Worm (Caenorhabditis elegans) whole organism, L1 larva: ENCODE data around the gene popl-5.

Experiments used
- aly-2 ChIP-seq: fragments of 150-350 bp; optimal IDR thresholded peaks from 2 replicates; lab custom pipeline; 2014; ENCODE audit warnings: missing biosample characterization, missing genetic modification characterization
- blmp-1 ChIP-seq: fragments of 150-350 bp; optimal IDR thresholded peaks from 2 replicates; lab custom pipeline; 2014; ENCODE audit warnings: missing biosample characterization, missing genetic modification characterization
- ceh-82 ChIP-seq, 3 experiments: fragments of 150-350 bp in 1 of 3; sonication (generic microtip) in 2 of 3; optimal IDR thresholded peaks; 2 replicates each; lab custom pipeline; 2014 to 2017; ENCODE audit warnings: missing biosample characterization in 3 of 3, missing genetic modification characterization in 3 of 3
- egl-27 ChIP-seq, 2 experiments: fragments of 150-350 bp in 1 of 2; sonication (generic microtip); optimal IDR thresholded peaks; 3 replicates each; lab custom pipeline; 2017 to 2018; ENCODE audit warnings: missing biosample characterization in 2 of 2, missing genetic modification characterization in 2 of 2, missing genetic modification reagents in 2 of 2
- elt-2 ChIP-seq: sonication (generic microtip); optimal IDR thresholded peaks from 2 replicates; lab custom pipeline; 2016; ENCODE audit warnings: missing genetic modification characterization, mild to moderate bottlenecking, inconsistent platforms, missing compliant biosample characterization, missing genetic modification reagents
- irx-1 ChIP-seq: sonication (generic microtip); optimal IDR thresholded peaks from 2 replicates; lab custom pipeline; 2016; ENCODE audit warnings: missing genetic modification characterization, missing compliant biosample characterization
- lin-15B ChIP-seq: fragments of 150-350 bp; sonication (generic microtip); optimal IDR thresholded peaks from 3 replicates; lab custom pipeline; 2014; ENCODE audit warnings: missing biosample characterization, missing genetic modification characterization
- mab-9 ChIP-seq: fragments of 200-800 bp; sonication (Bioruptor generic); IDR thresholded peaks from 2 replicates; pipeline ENCODE4 v1.3.6; 2022; ENCODE audit warnings: missing genetic modification reagents, missing genetic modification characterization, missing compliant biosample characterization
- nhr-28 ChIP-seq: fragments of 150-350 bp; optimal IDR thresholded peaks from 2 replicates; lab custom pipeline; 2014; ENCODE audit warnings: missing biosample characterization, missing genetic modification characterization
- sox-4 ChIP-seq: sonication (generic microtip); optimal IDR thresholded peaks from 2 replicates; lab custom pipeline; 2016; ENCODE audit warnings: missing genetic modification characterization, missing compliant biosample characterization
- tbx-2 ChIP-seq: sonication (generic microtip); optimal IDR thresholded peaks from 2 replicates; lab custom pipeline; 2016; ENCODE audit warnings: missing genetic modification characterization, missing compliant biosample characterization
- unc-98 ChIP-seq: fragments of 200-800 bp; sonication (Bioruptor generic); IDR thresholded peaks from 2 replicates; pipeline ENCODE4 v1.3.6; 2022; ENCODE audit warnings: missing genetic modification characterization, missing compliant biosample characterization

- TF ChIP-seq sox-4 (tag; lab: Kevin White, UChicago) = no peak
- TF ChIP-seq ceh-82 (tag; optimal IDR thresholded peaks at IDR 0.05; lab: Kevin White, UChicago) = no peak
- TF ChIP-seq tbx-2 (tag; lab: Kevin White, UChicago) = no peak
- TF ChIP-seq unc-98 (GFP tag; lab: Robert Waterston, UW) = no peak
- TF ChIP-seq lin-15B (tag; lab: Kevin White, UChicago) = no peak
- no peak for TF ChIP-seq nhr-28 (tag; lab: Kevin White, UChicago)
- no peak for TF ChIP-seq irx-1 (tag; lab: Kevin White, UChicago)
- no peak for TF ChIP-seq mab-9 (GFP tag; lab: Robert Waterston, UW)
- TF ChIP-seq aly-2 = no peak
- TF ChIP-seq elt-2 (tag; lab: Kevin White, UChicago) = no peak
- no peak for TF ChIP-seq egl-27 (tag; optimal IDR thresholded peaks at IDR 0.05; lab: Kevin White, UChicago)
- TF ChIP-seq blmp-1 = no peak
Measured at ce11 chrIII:11523504-11524025, 36.4 kb upstream of the popl-5 start, which contains the start of the genes Y66D12A.16 and such-1.
